Worm (Caenorhabditis elegans) whole organism, mixed stage, embryonic: ENCODE data around the gene xbx-5.
A peak's percentile ranks its signal among the peaks of the same experiment; 100 is the strongest.

ENCODE experiments used
- M03D4.4 ChIP-seq: sonication (generic microtip); optimal IDR thresholded peaks from 2 replicates; lab custom pipeline; 2017; ENCODE audit warnings: mild to moderate bottlenecking, missing genetic modification characterization, missing compliant biosample characterization
- bed-3 ChIP-seq: fragments of 200-800 bp; sonication (Bioruptor generic); optimal IDR thresholded peaks from 3 replicates; lab custom pipeline; 2018; ENCODE audit warnings: mild to moderate bottlenecking, missing genetic modification characterization, moderate library complexity, missing compliant biosample characterization
- blmp-1 ChIP-seq: fragments of 150-350 bp; optimal IDR thresholded peaks from 2 replicates; lab custom pipeline; 2014; ENCODE audit warnings: missing biosample characterization, missing genetic modification characterization
- ceh-39 ChIP-seq: fragments of 150-350 bp; optimal IDR thresholded peaks from 2 replicates; lab custom pipeline; 2014; ENCODE audit warnings: missing biosample characterization, missing genetic modification characterization
- ceh-43 ChIP-seq: fragments of 200-800 bp; sonication (Bioruptor generic); optimal IDR thresholded peaks from 2 replicates; lab custom pipeline; 2018; ENCODE audit warnings: mild to moderate bottlenecking, missing genetic modification characterization, moderate library complexity, missing compliant biosample characterization
- ceh-83 ChIP-seq: fragments of 200-800 bp; sonication (Bioruptor generic); optimal IDR thresholded peaks from 2 replicates; lab custom pipeline; 2018; ENCODE audit warnings: mild to moderate bottlenecking, missing genetic modification characterization, missing compliant biosample characterization
- ces-1 ChIP-seq: fragments of 150-350 bp; optimal IDR thresholded peaks from 2 replicates; lab custom pipeline; 2014; ENCODE audit warnings: missing biosample characterization, missing genetic modification reagents, missing genetic modification characterization
- cnd-1 ChIP-seq: fragments of 200-800 bp; sonication (Bioruptor generic); optimal IDR thresholded peaks from 2 replicates; lab custom pipeline; 2018; ENCODE audit warnings: mild to moderate bottlenecking, missing genetic modification characterization, missing compliant biosample characterization
- drap-1 ChIP-seq: fragments of 200-800 bp; sonication (Bioruptor generic); optimal IDR thresholded peaks from 3 replicates; lab custom pipeline; 2018; ENCODE audit warnings: mild to moderate bottlenecking, missing genetic modification characterization, missing compliant biosample characterization
- elt-1 ChIP-seq: sonication (generic microtip); optimal IDR thresholded peaks from 2 replicates; lab custom pipeline; 2017; ENCODE audit warnings: missing genetic modification characterization, mild to moderate bottlenecking, missing compliant biosample characterization, antibody characterized with exemption, moderate library complexity, borderline replicate concordance; ENCODE audit not compliant: insufficient read depth
- elt-3 ChIP-seq: fragments of 150-350 bp; optimal IDR thresholded peaks from 2 replicates; lab custom pipeline; 2014; ENCODE audit warnings: missing biosample characterization, missing genetic modification characterization
- flh-1 ChIP-seq: fragments of 200-800 bp; sonication (Bioruptor generic); optimal IDR thresholded peaks from 2 replicates; lab custom pipeline; 2018; ENCODE audit warnings: mild to moderate bottlenecking, missing genetic modification characterization, moderate library complexity, missing compliant biosample characterization
- ham-2 ChIP-seq: fragments of 200-800 bp; sonication (Bioruptor generic); optimal IDR thresholded peaks from 2 replicates; lab custom pipeline; 2018; ENCODE audit warnings: mild to moderate bottlenecking, missing genetic modification characterization, missing compliant biosample characterization
- hlh-1 ChIP-seq: fragments of 150-350 bp; optimal IDR thresholded peaks from 2 replicates; lab custom pipeline; 2014; ENCODE audit warnings: missing biosample characterization, missing genetic modification reagents, missing genetic modification characterization
- lin-13 ChIP-seq: fragments of 150-350 bp; optimal IDR thresholded peaks from 2 replicates; lab custom pipeline; 2014; ENCODE audit warnings: missing biosample characterization, missing genetic modification characterization
- lin-32 ChIP-seq: fragments of 200-800 bp; sonication (Bioruptor generic); optimal IDR thresholded peaks from 2 replicates; lab custom pipeline; 2018; ENCODE audit warnings: mild to moderate bottlenecking, missing genetic modification characterization, missing compliant biosample characterization
- lsy-2 ChIP-seq: fragments of 150-350 bp; optimal IDR thresholded peaks from 2 replicates; lab custom pipeline; 2014; ENCODE audit warnings: missing biosample characterization, missing genetic modification characterization
- mab-5 ChIP-seq: fragments of 150-350 bp; optimal IDR thresholded peaks from 2 replicates; lab custom pipeline; 2014; ENCODE audit warnings: missing biosample characterization, missing genetic modification characterization
- mep-1 ChIP-seq: fragments of 150-350 bp; optimal IDR thresholded peaks from 2 replicates; lab custom pipeline; 2017; ENCODE audit warnings: missing biosample characterization, missing genetic modification reagents, missing genetic modification characterization, inconsistent platforms
- mls-2 ChIP-seq: sonication (generic microtip); optimal IDR thresholded peaks from 2 replicates; lab custom pipeline; 2016; ENCODE audit warnings: mild to moderate bottlenecking, missing genetic modification characterization, moderate library complexity, missing compliant biosample characterization
- nhr-12 ChIP-seq: fragments of 150-350 bp; optimal IDR thresholded peaks from 2 replicates; lab custom pipeline; 2014; ENCODE audit warnings: missing biosample characterization, missing genetic modification characterization
- nhr-2 ChIP-seq: fragments of 150-350 bp; optimal IDR thresholded peaks from 2 replicates; lab custom pipeline; 2014; ENCODE audit warnings: missing biosample characterization, missing genetic modification characterization
- nhr-28 ChIP-seq: fragments of 150-350 bp; optimal IDR thresholded peaks from 2 replicates; lab custom pipeline; 2014; ENCODE audit warnings: missing biosample characterization, missing genetic modification characterization
- nhr-76 ChIP-seq: sonication (generic microtip); optimal IDR thresholded peaks from 2 replicates; lab custom pipeline; 2017; ENCODE audit warnings: missing biosample characterization, missing genetic modification characterization
- pha-4 ChIP-seq: fragments of 150-350 bp; optimal IDR thresholded peaks from 2 replicates; lab custom pipeline; 2018; ENCODE audit warnings: missing biosample characterization, missing genetic modification reagents, missing genetic modification characterization
- sptf-1 ChIP-seq: sonication (generic microtip); optimal IDR thresholded peaks from 2 replicates; lab custom pipeline; 2017; ENCODE audit warnings: mild to moderate bottlenecking, missing genetic modification characterization, moderate library complexity, missing compliant biosample characterization
- unc-120 ChIP-seq: sonication (generic microtip); optimal IDR thresholded peaks from 2 replicates; lab custom pipeline; 2017; ENCODE audit warnings: missing genetic modification characterization, missing compliant biosample characterization; ENCODE audit not compliant: poor library complexity, severe bottlenecking
- unc-39 ChIP-seq: fragments of 150-350 bp; optimal IDR thresholded peaks from 2 replicates; lab custom pipeline; 2014; ENCODE audit warnings: missing biosample characterization, missing genetic modification characterization
- unc-62 ChIP-seq: fragments of 150-350 bp; optimal IDR thresholded peaks from 2 replicates; lab custom pipeline; 2014; ENCODE audit warnings: missing biosample characterization, missing genetic modification reagents, missing genetic modification characterization
- zip-8 ChIP-seq: fragments of 150-350 bp; optimal IDR thresholded peaks from 2 replicates; lab custom pipeline; 2014; ENCODE audit warnings: missing biosample characterization, missing genetic modification characterization

xbx-5 gene

ce11 chrIII:3790855-3791254 is 13.4 kb downstream of the xbx-5 start:
- TF ChIP-seq blmp-1 (tag; lab: Kevin White, UChicago) (no peak), nhr-2 (no peak), mab-5 (no peak), hlh-1 (tag; lab: Kevin White, UChicago) (no peak), M03D4.4 (tag; lab: Kevin White, UChicago) (no peak), flh-1 (GFP tag; lab: Kevin White, UChicago) (no peak), mls-2 (tag; lab: Kevin White, UChicago) (no peak), elt-1 (no peak), lin-13 (tag; lab: Kevin White, UChicago) (no peak), pha-4 (tag; lab: Kevin White, UChicago) (no peak), unc-62 (GFP tag; lab: Kevin White, UChicago) (no peak), nhr-28 (no peak), ceh-39 (tag; lab: Kevin White, UChicago) (no peak), cnd-1 (tag; lab: Kevin White, UChicago) (no peak), ceh-83 (GFP tag; lab: Kevin White, UChicago) (no peak), nhr-12 (tag; lab: Kevin White, UChicago) (no peak), lsy-2 (tag; lab: Kevin White, UChicago) (no peak)

- TF ChIP-seq ces-1 (GFP tag; lab: Kevin White, UChicago) (peak; percentile 99), elt-3 (peak; percentile 25), ceh-83 (GFP tag; lab: Kevin White, UChicago) (peak; percentile 20), sptf-1 (no peak), ceh-43 (GFP tag; lab: Kevin White, UChicago) (peak; percentile 65), unc-39 (tag; lab: Kevin White, UChicago) (peak; percentile 11), lin-32 (GFP tag; lab: Kevin White, UChicago) (no peak), mls-2 (tag; lab: Kevin White, UChicago) (peak; percentile 24)
Measured at ce11 chrIII:3789688-3790371, 14.4 kb downstream of the xbx-5 start.

ce11 chrIII:3786427-3786935 is 17.8 kb downstream of the xbx-5 start, which contains the start of gene acy-3:
TSS of gene acy-3 (minus strand) at chrIII:3786477.
- no peak for TF ChIP-seq mep-1 (tag; lab: Kevin White, UChicago)
- no peak for TF ChIP-seq elt-1
- TF ChIP-seq hlh-1 (tag; lab: Kevin White, UChicago) = peak; percentile 57
- TF ChIP-seq ham-2 = peak; percentile 64
- TF ChIP-seq unc-120 (tag; lab: Kevin White, UChicago) = peak; percentile 81
- no peak for TF ChIP-seq unc-39 (tag; lab: Kevin White, UChicago)
- peak; percentile 70 for TF ChIP-seq unc-62 (GFP tag; lab: Kevin White, UChicago)
- peak; percentile 9 for TF ChIP-seq M03D4.4 (tag; lab: Kevin White, UChicago)
- TF ChIP-seq, all 35 proteins: peak for 5

ce11 chrIII:3785094-3785493 is 19.2 kb downstream of the xbx-5 start:
- TF ChIP-seq drap-1 (GFP tag; lab: Kevin White, UChicago) = no peak
- no peak for TF ChIP-seq elt-1
- TF ChIP-seq flh-1 (GFP tag; lab: Kevin White, UChicago) = no peak
- no peak for TF ChIP-seq pha-4 (tag; lab: Kevin White, UChicago)

ce11 chrIII:3783914-3784313 is 20.4 kb downstream of the xbx-5 start:
- TF ChIP-seq hlh-1 (tag; lab: Kevin White, UChicago) (no peak), unc-62 (GFP tag; lab: Kevin White, UChicago) (peak; percentile 5)

ce11 chrIII:3782853-3783252 is 21.4 kb downstream of the xbx-5 start:
- TF ChIP-seq ham-2 (no peak), bed-3 (GFP tag; lab: Kevin White, UChicago) (no peak), mab-5 (no peak), nhr-28 (no peak), hlh-1 (tag; lab: Kevin White, UChicago) (peak; percentile 62), zip-8 (tag; lab: Kevin White, UChicago) (no peak), unc-62 (GFP tag; lab: Kevin White, UChicago) (peak; percentile 87), nhr-76 (tag; lab: Kevin White, UChicago) (no peak), unc-120 (tag; lab: Kevin White, UChicago) (peak; percentile 80)
